Worm (Caenorhabditis elegans): ENCODE results near the gene Y46G5A.20.

The Y46G5A.20 gene

DNA sequence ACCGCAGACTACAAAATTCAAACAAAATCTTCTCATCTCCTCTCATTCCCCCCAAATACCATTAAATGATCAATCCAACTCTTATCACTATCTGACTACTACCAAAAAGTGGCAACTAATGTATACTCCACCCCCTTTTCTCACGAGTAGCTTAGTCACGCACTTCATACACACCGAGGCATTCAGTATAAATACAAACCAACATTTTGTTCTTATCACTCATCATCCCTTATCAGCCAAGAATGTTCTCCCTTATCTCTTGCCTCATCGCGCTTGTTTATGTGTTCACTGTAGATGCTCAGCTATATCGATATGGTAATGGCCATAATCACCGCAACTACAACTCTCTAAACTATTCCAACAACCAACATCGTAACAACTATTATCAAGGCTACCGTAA, 12.6 kb downstream of the Y46G5A.20 start, which contains the start of gene Y46G5A.36:
Y46G5A.36 (plus strand) TSS at position 243 of the 400 bp plus-strand sequence.
- TF ChIP-seq him-1 (tag; optimal IDR thresholded peaks at IDR 0.05) (no peak), W03F9.2 (tag; optimal IDR thresholded peaks at IDR 0.05) (no peak), dao-5 (tag; optimal IDR thresholded peaks at IDR 0.05) (no peak)

DNA sequence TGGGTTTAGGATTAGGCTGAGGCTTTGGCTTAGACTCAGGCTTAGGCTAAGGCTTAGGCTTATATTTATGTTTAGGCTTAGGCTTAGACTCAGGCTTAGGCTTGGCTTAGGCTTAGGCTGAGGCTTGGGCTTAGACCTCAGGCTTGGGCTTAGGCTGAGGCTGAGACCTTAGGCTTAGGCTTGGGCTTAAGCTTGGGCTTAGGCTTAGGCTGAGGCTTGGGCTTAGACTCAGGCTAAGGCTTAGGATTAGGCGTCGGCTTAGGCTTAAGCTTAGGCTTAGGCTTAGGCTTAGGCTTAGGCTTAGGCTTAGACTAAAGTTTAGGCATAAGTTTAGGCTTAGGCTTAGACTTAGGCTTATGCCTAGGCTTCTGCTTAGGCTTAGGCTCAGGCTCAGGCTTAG, 13.7 kb downstream of the Y46G5A.20 start:
- TF ChIP-seq W03F9.2 (tag; optimal IDR thresholded peaks at IDR 0.05) (no peak), him-1 (tag; optimal IDR thresholded peaks at IDR 0.05) (no peak), dao-5 (tag; optimal IDR thresholded peaks at IDR 0.05) (no peak)

DNA sequence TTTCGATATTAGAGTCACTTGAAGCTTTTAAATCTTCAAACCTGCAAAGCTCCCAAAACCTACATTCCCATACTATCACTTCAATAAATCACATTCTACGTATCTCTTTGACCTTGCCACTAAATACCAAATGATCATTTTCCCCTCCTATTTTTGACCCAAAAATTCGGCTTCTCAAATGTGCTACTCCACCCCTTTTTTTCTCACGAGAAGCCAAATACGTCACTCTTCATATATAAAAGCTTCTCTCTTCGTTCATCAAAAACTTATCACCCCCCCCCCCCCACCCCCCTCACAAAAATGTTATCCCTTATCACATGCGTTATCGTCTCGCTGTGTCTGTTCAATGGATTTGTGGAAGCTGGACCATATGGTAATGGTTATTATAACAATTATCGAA, 15.9 kb downstream of the Y46G5A.20 start, which contains the start of gene Y46G5A.38:
Y46G5A.38 (plus strand) TSS at position 301 of the 400 bp plus-strand sequence.
- TF ChIP-seq dao-5 (tag; optimal IDR thresholded peaks at IDR 0.05) (no peak), W03F9.2 (tag; optimal IDR thresholded peaks at IDR 0.05) (no peak), him-1 (tag; optimal IDR thresholded peaks at IDR 0.05) (no peak)

DNA sequence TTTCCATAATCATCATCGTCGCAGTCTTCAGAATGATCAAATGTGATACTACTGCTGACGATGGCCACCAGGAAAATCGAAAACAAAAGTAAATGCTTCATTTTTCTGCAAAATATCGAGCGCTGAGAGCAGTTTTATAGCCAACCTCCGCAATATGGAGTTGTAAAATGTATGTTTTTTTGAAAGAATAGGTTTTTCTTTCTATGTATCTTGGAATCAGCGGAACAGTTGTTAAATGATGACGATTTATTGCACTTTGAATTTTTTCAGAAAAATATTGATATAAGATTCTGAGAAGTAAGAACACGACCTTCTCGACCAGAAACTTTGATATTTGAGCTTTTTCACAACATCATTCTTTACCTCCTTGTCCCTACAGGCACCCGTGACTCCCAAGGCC, 18.1 kb downstream of the Y46G5A.20 start, which contains the start of gene Y46G5A.23:
Y46G5A.23 (minus strand) TSS at position 101 of the 400 bp plus-strand sequence.
- TF ChIP-seq dao-5 (tag; optimal IDR thresholded peaks at IDR 0.05) = no peak
- TF ChIP-seq him-1 (tag; optimal IDR thresholded peaks at IDR 0.05) = no peak
- TF ChIP-seq W03F9.2 (tag; optimal IDR thresholded peaks at IDR 0.05) = no peak

DNA sequence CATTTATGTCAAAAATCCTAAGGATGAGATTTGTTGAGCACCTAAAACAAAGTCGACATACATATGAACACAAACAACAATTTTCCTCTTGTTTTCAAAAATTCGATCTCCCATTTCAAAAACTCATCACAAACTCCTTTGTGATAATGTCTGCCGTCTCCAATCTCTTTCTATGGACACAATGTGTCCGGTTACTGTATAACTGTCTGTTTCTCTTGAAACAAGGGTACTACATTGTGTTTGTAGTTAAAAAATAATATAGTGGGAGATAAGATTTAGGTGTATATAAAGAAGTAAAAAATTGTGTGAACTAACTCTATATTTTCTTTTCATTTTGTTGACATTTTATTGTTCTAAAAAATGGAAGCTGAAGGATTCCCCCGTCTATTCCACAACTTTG, 19.5 kb downstream of the Y46G5A.20 start, which contains the start of gene bcmo-1:
bcmo-1 (plus strand) TSS at position 330 of the 400 bp plus-strand sequence.
- TF ChIP-seq dao-5 (tag; optimal IDR thresholded peaks at IDR 0.05) = no peak
- no peak for TF ChIP-seq him-1 (tag; optimal IDR thresholded peaks at IDR 0.05)
- no peak for TF ChIP-seq W03F9.2 (tag; optimal IDR thresholded peaks at IDR 0.05)

DNA sequence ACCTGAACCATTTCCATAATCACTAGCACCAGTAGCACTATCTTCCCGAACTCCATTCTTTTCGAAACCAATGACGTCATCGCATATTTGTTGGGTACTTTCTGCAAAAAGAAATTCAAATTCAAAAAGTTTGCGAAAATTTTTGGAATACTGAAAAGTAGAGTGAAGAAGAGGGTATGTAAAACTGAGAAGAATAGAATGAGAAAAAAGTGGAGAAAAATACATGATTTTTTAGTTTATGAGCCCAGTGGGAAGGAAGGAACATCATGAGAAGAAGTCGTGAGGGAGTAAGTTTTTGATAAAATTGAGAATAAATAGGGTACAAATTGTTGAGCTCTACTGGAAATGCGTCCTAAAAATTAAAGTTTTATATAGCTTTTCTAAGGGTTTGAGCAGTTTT, 29.2 kb downstream of the Y46G5A.20 start, which contains the start of gene lgc-35:
lgc-35 (minus strand) TSS at position 101 of the 400 bp plus-strand sequence.
- no peak for TF ChIP-seq W03F9.2 (tag; optimal IDR thresholded peaks at IDR 0.05)
- no peak for TF ChIP-seq him-1 (tag; optimal IDR thresholded peaks at IDR 0.05)
- TF ChIP-seq dao-5 (tag; optimal IDR thresholded peaks at IDR 0.05) = no peak

DNA sequence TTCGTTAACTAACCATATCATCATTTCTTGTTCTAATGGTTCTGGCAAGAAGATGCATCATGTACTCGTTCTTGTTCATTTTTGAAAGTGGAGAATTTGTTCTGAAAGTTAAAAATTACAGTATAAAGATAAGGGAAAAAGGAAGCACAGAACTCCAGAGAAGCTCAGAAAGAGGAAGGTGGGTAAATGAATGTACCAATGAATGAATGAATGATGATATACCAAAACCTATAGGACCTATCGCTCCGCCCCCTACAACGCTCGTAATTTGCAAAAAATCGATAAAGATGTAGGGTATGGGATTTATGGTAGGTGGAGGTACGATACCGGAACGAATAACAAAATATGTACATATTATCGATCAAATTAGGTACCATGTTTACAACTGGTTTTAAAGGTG, 36.9 kb downstream of the Y46G5A.20 start, which contains the start of gene pes-10:
pes-10 (minus strand) TSS at position 101 of the 400 bp plus-strand sequence.
- TF ChIP-seq dao-5 (tag; optimal IDR thresholded peaks at IDR 0.05) (no peak), W03F9.2 (tag; optimal IDR thresholded peaks at IDR 0.05) (no peak), him-1 (tag; optimal IDR thresholded peaks at IDR 0.05) (no peak)

DNA sequence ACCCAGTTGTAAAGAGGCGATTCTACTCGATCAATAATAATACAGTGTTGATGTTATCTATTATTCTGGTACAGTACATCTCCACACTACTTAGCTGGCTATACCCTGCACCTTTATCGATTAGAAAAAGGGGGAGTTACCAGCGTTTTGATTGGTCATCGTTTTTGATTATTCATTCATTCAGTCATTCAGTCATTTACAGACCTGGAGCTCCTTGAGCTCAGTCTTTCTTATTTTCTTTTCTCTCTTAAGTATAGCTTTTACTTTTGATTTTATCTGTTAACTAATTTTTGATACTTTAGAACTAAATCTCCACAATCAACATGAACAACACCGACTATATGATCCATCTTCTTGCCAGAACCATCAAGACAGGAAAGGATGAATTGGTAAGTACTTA, 39.3 kb downstream of the Y46G5A.20 start, which contains the start of gene Y46G5A.28:
Y46G5A.28 (plus strand) TSS at position 301 of the 400 bp plus-strand sequence.
- TF ChIP-seq W03F9.2 (tag; optimal IDR thresholded peaks at IDR 0.05) = no peak
- TF ChIP-seq him-1 (tag; optimal IDR thresholded peaks at IDR 0.05) = no peak
- no peak for TF ChIP-seq dao-5 (tag; optimal IDR thresholded peaks at IDR 0.05)

DNA sequence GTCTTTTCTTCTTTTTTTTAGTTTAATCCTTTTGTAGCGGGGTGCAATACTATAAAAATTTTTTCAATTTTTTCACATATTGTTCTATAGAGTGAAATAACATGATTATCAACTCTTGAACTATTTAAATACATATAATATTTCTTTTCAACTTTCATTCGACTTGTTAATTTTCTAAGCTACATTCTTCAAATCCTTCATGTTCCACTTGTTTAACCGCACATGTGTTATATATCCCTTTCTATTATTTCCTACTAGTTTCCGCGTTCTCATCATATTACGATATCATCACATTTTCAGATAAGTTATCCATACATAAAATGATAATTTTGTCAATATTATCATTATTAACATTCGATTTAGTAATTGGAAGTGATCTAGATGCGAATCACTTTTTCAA, 45.1 kb downstream of the Y46G5A.20 start, which contains the start of gene Y46G5A.29:
Y46G5A.29 (plus strand) TSS at position 301 of the 400 bp plus-strand sequence.
- TF ChIP-seq W03F9.2 (tag; optimal IDR thresholded peaks at IDR 0.05) (no peak), dao-5 (tag; optimal IDR thresholded peaks at IDR 0.05) (no peak), him-1 (tag; optimal IDR thresholded peaks at IDR 0.05) (no peak)

Measured in whole organism, L4/young adult.